Fruit fly (Drosophila melanogaster) whole organism, embryonic: ENCODE measurements around the gene Stat92E.

Experiments used
- Atf3 ChIP-seq: fragments of 200-800 bp; sonication (Bioruptor generic); optimal IDR thresholded peaks from 3 replicates; lab custom pipeline; 2016; ENCODE audit warnings: missing biosample characterization, missing genetic modification characterization
- Bgb ChIP-seq: fragments of 200-800 bp; sonication (Bioruptor generic); IDR thresholded peaks from 2 replicates; pipeline ENCODE4 v1.3.6; 2022; ENCODE audit warnings: missing biosample characterization, missing genetic modification characterization; ENCODE audit not compliant: partially characterized antibody
- CG10147 ChIP-seq: fragments of 200-800 bp; sonication (Bioruptor generic); optimal IDR thresholded peaks from 2 replicates; lab custom pipeline; 2019; ENCODE audit warnings: missing biosample characterization, mild to moderate bottlenecking, missing genetic modification characterization, moderate library complexity
- CG10274 ChIP-seq: fragments of 200-800 bp; sonication (Bioruptor generic); optimal IDR thresholded peaks from 3 replicates; lab custom pipeline; 2017; ENCODE audit warnings: missing biosample characterization, mild to moderate bottlenecking, missing genetic modification characterization
- CG10979 ChIP-seq: fragments of 200-800 bp; sonication (Bioruptor generic); optimal IDR thresholded peaks from 2 replicates; lab custom pipeline; 2018; ENCODE audit warnings: missing biosample characterization, mild to moderate bottlenecking, missing genetic modification characterization, moderate library complexity
- CG11398 ChIP-seq: fragments of 200-800 bp; sonication (Bioruptor generic); optimal IDR thresholded peaks from 2 replicates; lab custom pipeline; 2016; ENCODE audit warnings: missing biosample characterization, missing genetic modification characterization
- CG11504 ChIP-seq: fragments of 200-800 bp; sonication (Bioruptor generic); optimal IDR thresholded peaks from 3 replicates; lab custom pipeline; 2019; ENCODE audit warnings: missing biosample characterization, mild to moderate bottlenecking, missing genetic modification characterization, moderate library complexity
- CG11723 ChIP-seq: fragments of 200-800 bp; sonication (Bioruptor generic); optimal IDR thresholded peaks from 2 replicates; lab custom pipeline; 2017; ENCODE audit warnings: missing biosample characterization, mild to moderate bottlenecking, missing genetic modification characterization
- CG12659 ChIP-seq: fragments of 200-800 bp; sonication (Bioruptor generic); optimal IDR thresholded peaks from 3 replicates; lab custom pipeline; 2017; ENCODE audit warnings: mild to moderate bottlenecking, missing biosample characterization, missing genetic modification reagents, missing genetic modification characterization
- CG13624 ChIP-seq: fragments of 200-800 bp; sonication (Bioruptor generic); optimal IDR thresholded peaks from 2 replicates; lab custom pipeline; 2016; ENCODE audit warnings: missing biosample characterization, missing genetic modification characterization
- CG15479 ChIP-seq: fragments of 200-800 bp; sonication (Bioruptor generic); optimal IDR thresholded peaks from 3 replicates; lab custom pipeline; 2019; ENCODE audit warnings: missing biosample characterization, mild to moderate bottlenecking, missing genetic modification characterization, moderate library complexity
- CG16779 ChIP-seq: fragments of 200-800 bp; sonication (Bioruptor generic); IDR thresholded peaks from 2 replicates; pipeline ENCODE4 v1.3.6; 2022; ENCODE audit warnings: missing biosample characterization, missing genetic modification characterization
- CG16815 ChIP-seq: fragments of 200-800 bp; sonication (Bioruptor generic); optimal IDR thresholded peaks from 3 replicates; lab custom pipeline; 2017; ENCODE audit warnings: missing biosample characterization, mild to moderate bottlenecking, missing genetic modification characterization
- CG2202 ChIP-seq: fragments of 200-800 bp; sonication (Bioruptor generic); optimal IDR thresholded peaks from 2 replicates; lab custom pipeline; 2018; ENCODE audit warnings: missing biosample characterization, mild to moderate bottlenecking, missing genetic modification characterization
- CG30403 ChIP-seq: fragments of 200-800 bp; sonication (Bioruptor generic); optimal IDR thresholded peaks from 3 replicates; lab custom pipeline; 2016; ENCODE audit warnings: missing biosample characterization, missing genetic modification characterization
- CG4404 ChIP-seq: fragments of 200-800 bp; sonication (Bioruptor generic); IDR thresholded peaks from 2 replicates; pipeline ENCODE4 v1.3.6; 2022; ENCODE audit warnings: missing biosample characterization, missing genetic modification characterization
- CG4707 ChIP-seq: fragments of 200-800 bp; sonication (Bioruptor generic); optimal IDR thresholded peaks from 2 replicates; lab custom pipeline; 2018; ENCODE audit warnings: missing biosample characterization, mild to moderate bottlenecking, missing genetic modification characterization, moderate library complexity
- CG7357 ChIP-seq: fragments of 200-800 bp; sonication (Bioruptor generic); IDR thresholded peaks from 3 replicates; pipeline ENCODE4 v1.3.6; 2022; ENCODE audit warnings: missing biosample characterization, missing genetic modification characterization
- CG8388 ChIP-seq: fragments of 200-800 bp; sonication (Bioruptor generic); optimal IDR thresholded peaks from 2 replicates; lab custom pipeline; 2019; ENCODE audit warnings: missing biosample characterization, mild to moderate bottlenecking, missing genetic modification characterization, moderate library complexity
- CTCF ChIP-seq: fragments of 200-800 bp; sonication (Bioruptor generic); optimal IDR thresholded peaks from 2 replicates; lab custom pipeline; 2017; ENCODE audit warnings: missing biosample characterization, mild to moderate bottlenecking, missing genetic modification characterization, moderate library complexity
- CrebB ChIP-seq: fragments of 200-800 bp; sonication (Bioruptor generic); optimal IDR thresholded peaks from 3 replicates; lab custom pipeline; 2018; ENCODE audit warnings: missing biosample characterization, mild to moderate bottlenecking, missing genetic modification characterization
- Dek ChIP-seq: fragments of 200-800 bp; sonication (Bioruptor generic); optimal IDR thresholded peaks from 3 replicates; lab custom pipeline; 2019; ENCODE audit warnings: missing biosample characterization, mild to moderate bottlenecking, missing genetic modification characterization, moderate library complexity
- Dp ChIP-seq: fragments of 200-800 bp; sonication (Bioruptor generic); optimal IDR thresholded peaks from 2 replicates; lab custom pipeline; 2018; ENCODE audit warnings: missing biosample characterization, mild to moderate bottlenecking, missing genetic modification characterization, moderate library complexity
- Dref ChIP-seq: fragments of 200-800 bp; sonication (Bioruptor generic); IDR thresholded peaks from 2 replicates; pipeline ENCODE4 v1.3.6; 2022; ENCODE audit warnings: missing biosample characterization, missing genetic modification characterization
- E2f2 ChIP-seq: fragments of 200-800 bp; sonication (Bioruptor generic); IDR thresholded peaks from 2 replicates; pipeline ENCODE4 v1.3.6; 2022; ENCODE audit warnings: missing biosample characterization, missing genetic modification characterization
- Kr ChIP-seq: fragments of 200-800 bp; sonication (Bioruptor generic); optimal IDR thresholded peaks from 2 replicates; lab custom pipeline; 2017; ENCODE audit warnings: missing biosample characterization, mild to moderate bottlenecking, missing genetic modification characterization
- Mrtf ChIP-seq: fragments of 200-800 bp; sonication (Bioruptor generic); IDR thresholded peaks from 3 replicates; pipeline ENCODE4 v1.3.6; 2022; ENCODE audit warnings: missing biosample characterization, missing genetic modification characterization
- Optix ChIP-seq: fragments of 200-800 bp; sonication (Bioruptor generic); IDR thresholded peaks from 3 replicates; pipeline ENCODE4 v1.3.6; 2022; ENCODE audit warnings: missing biosample characterization, missing genetic modification characterization
- Ravus ChIP-seq: fragments of 200-800 bp; sonication (Bioruptor generic); IDR thresholded peaks from 2 replicates; pipeline ENCODE4 v1.3.6; 2022; ENCODE audit warnings: missing biosample characterization, missing genetic modification characterization
- Rx ChIP-seq: fragments of 200-800 bp; sonication (Bioruptor generic); IDR thresholded peaks from 2 replicates; pipeline ENCODE4 v1.3.6; 2022; ENCODE audit warnings: missing biosample characterization, missing genetic modification characterization
- Sin3A ChIP-seq: fragments of >200 bp; optimal IDR thresholded peaks from 2 replicates; lab custom pipeline; 2018
- Ssrp ChIP-seq: fragments of 200-800 bp; sonication (Bioruptor generic); optimal IDR thresholded peaks from 2 replicates; lab custom pipeline; 2018; ENCODE audit warnings: missing biosample characterization, mild to moderate bottlenecking, missing genetic modification characterization, moderate library complexity
- bowl ChIP-seq: fragments of 200-800 bp; sonication (Bioruptor generic); IDR thresholded peaks from 2 replicates; pipeline ENCODE4 v1.3.6; 2022; ENCODE audit warnings: missing biosample characterization, missing genetic modification characterization
- bsh ChIP-seq, 2 experiments: fragments of 200-800 bp; sonication (Bioruptor generic); optimal IDR thresholded peaks; 2 replicates each; lab custom pipeline; 2017 to 2018; ENCODE audit warnings: mild to moderate bottlenecking in 2 of 2, missing biosample characterization in 2 of 2, missing genetic modification characterization in 2 of 2, moderate library complexity in 1 of 2
- cg ChIP-seq: fragments of 200-800 bp; sonication (Bioruptor generic); optimal IDR thresholded peaks from 3 replicates; lab custom pipeline; 2019; ENCODE audit warnings: missing biosample characterization, mild to moderate bottlenecking, missing genetic modification characterization, moderate library complexity
- chinmo ChIP-seq: fragments of 200-800 bp; sonication (Bioruptor generic); IDR thresholded peaks from 4 replicates; pipeline ENCODE4 v1.3.6; 2022; ENCODE audit warnings: missing biosample characterization, missing genetic modification characterization; ENCODE audit not compliant: partially characterized antibody
- danr ChIP-seq: fragments of 200-800 bp; sonication (Bioruptor generic); IDR thresholded peaks from 2 replicates; pipeline ENCODE4 v1.3.6; 2022; ENCODE audit warnings: missing biosample characterization, missing genetic modification characterization
- disco-r ChIP-seq: fragments of 200-800 bp; sonication (Bioruptor generic); optimal IDR thresholded peaks from 2 replicates; lab custom pipeline; 2016; ENCODE audit warnings: missing biosample characterization, missing genetic modification characterization
- emc ChIP-seq: fragments of 200-800 bp; sonication (Bioruptor generic); optimal IDR thresholded peaks from 2 replicates; lab custom pipeline; 2016; ENCODE audit warnings: missing biosample characterization, missing genetic modification characterization
- ham ChIP-seq: fragments of 200-800 bp; sonication (Bioruptor generic); IDR thresholded peaks from 2 replicates; pipeline ENCODE4 v1.3.6; 2022; ENCODE audit warnings: missing biosample characterization, missing genetic modification characterization
- hbn ChIP-seq: fragments of 200-800 bp; sonication (Bioruptor generic); IDR thresholded peaks from 2 replicates; pipeline ENCODE4 v1.3.6; 2022; ENCODE audit warnings: missing biosample characterization, missing genetic modification characterization; ENCODE audit not compliant: partially characterized antibody
- lola ChIP-seq, 3 experiments: fragments of >200 bp in 2 of 3; fragments of 200-800 bp in 1 of 3; sonication (Bioruptor generic) in 1 of 3; optimal IDR thresholded peaks; 2 replicates each; lab custom pipeline; 2017 to 2019; ENCODE audit warnings: missing biosample characterization in 3 of 3, missing genetic modification characterization in 3 of 3, mild to moderate bottlenecking in 1 of 3, moderate library complexity in 1 of 3
- mirr ChIP-seq: fragments of 200-800 bp; sonication (Bioruptor generic); optimal IDR thresholded peaks from 3 replicates; lab custom pipeline; 2018; ENCODE audit warnings: missing biosample characterization, mild to moderate bottlenecking, missing genetic modification characterization
- pros ChIP-seq: fragments of 200-800 bp; sonication (Bioruptor generic); optimal IDR thresholded peaks from 3 replicates; lab custom pipeline; 2019; ENCODE audit warnings: missing biosample characterization, mild to moderate bottlenecking, missing genetic modification characterization, moderate library complexity
- pum ChIP-seq: fragments of 200-800 bp; sonication (Bioruptor generic); optimal IDR thresholded peaks from 2 replicates; lab custom pipeline; 2016; ENCODE audit warnings: missing biosample characterization, missing genetic modification characterization
- sens-2 ChIP-seq: fragments of 200-800 bp; sonication (Bioruptor generic); IDR thresholded peaks from 2 replicates; pipeline ENCODE4 v1.3.6; 2022; ENCODE audit warnings: missing biosample characterization, missing genetic modification characterization
- slp2 ChIP-seq: fragments of 200-800 bp; sonication (Bioruptor generic); optimal IDR thresholded peaks from 2 replicates; lab custom pipeline; 2016; ENCODE audit warnings: missing biosample characterization, missing genetic modification characterization
- tin ChIP-seq: fragments of 200-800 bp; sonication (Bioruptor generic); optimal IDR thresholded peaks from 3 replicates; lab custom pipeline; 2016; ENCODE audit warnings: missing biosample characterization, missing genetic modification characterization
- z ChIP-seq: fragments of 200-800 bp; sonication (Bioruptor generic); IDR thresholded peaks from 3 replicates; pipeline ENCODE4 v1.3.6; 2022; ENCODE audit warnings: missing biosample characterization, missing genetic modification characterization

Stat92E gene

DNA sequence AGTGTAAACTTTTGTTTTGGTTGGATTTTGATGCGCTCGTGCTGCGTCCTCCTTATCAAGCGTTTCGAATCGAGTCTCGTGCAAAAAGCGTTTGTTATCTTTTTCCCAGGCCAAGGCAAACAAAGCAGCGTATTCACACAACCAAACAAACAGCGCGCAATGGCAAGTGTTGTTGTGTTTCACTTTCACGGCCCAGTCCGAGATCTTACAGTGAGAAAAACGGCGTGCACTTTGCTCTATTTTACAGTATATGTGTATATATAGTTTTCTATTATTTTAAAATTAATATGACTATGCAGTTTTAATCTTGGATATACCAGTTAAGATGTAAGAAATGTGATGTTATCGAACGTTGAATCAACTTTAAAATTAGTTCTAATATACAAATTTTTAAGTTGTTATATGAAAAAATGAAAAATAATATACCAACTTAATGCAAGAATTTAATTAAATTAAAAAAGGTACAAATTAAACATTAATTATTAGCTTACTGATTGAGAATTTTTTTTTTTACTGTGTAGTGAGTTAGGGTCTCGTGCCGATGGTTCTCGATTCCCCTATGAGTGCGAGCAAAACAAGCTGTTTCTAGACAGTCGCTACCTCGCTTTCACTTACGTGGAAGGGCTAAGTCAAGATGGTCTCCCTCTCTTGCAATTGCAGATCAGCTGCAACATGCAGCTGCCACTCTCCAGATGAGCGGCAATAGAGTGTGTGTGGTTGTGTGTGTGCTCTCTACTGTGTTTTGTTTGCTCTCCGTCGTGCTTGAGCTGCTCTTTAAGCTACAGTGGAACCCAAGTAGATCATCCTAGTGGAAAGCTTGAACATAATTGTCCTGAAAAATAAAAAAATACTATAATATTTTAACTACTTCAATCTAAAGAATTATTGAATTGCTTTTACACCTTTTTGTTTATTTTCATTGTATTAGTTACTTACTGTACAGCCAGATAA is 42.4 kb upstream of the Stat92E start (continued):
- TF ChIP-seq Dek (tag; lab: Kevin White, UChicago) = peak; percentile 83
- peak; percentile 68 for TF ChIP-seq danr (GFP tag; lab: Robert Waterston, UW)
- peak in 1 of 3 experiments; percentile 98 for TF ChIP-seq lola (GFP tag; optimal IDR thresholded peaks at IDR 0.05; lab: Kevin White, UChicago)
- no peak for TF ChIP-seq CG16779 (GFP tag; lab: Robert Waterston, UW)
- TF ChIP-seq chinmo (GFP tag; lab: Robert Waterston, UW) = no peak
- peak; percentile 87 for TF ChIP-seq CG15479 (GFP tag; lab: Kevin White, UChicago)
- TF ChIP-seq Optix (GFP tag; lab: Robert Waterston, UW) = peak; percentile 52; the same call in 1 of the 3 replicates
- TF ChIP-seq CG7357 (GFP tag; lab: Robert Waterston, UW) = peak; percentile 81
- TF ChIP-seq CG30403 (GFP tag; lab: Kevin White, UChicago) = peak; percentile 91
- peak; percentile 81 for TF ChIP-seq CG12659 (GFP tag; lab: Kevin White, UChicago)
- TF ChIP-seq Bgb (GFP tag; lab: Robert Waterston, UW) = no peak
- TF ChIP-seq CG11504 = peak; percentile 95
- TF ChIP-seq CG10979 (tag; lab: Kevin White, UChicago) = peak; percentile 98
- TF ChIP-seq Kr = peak; percentile 93
- TF ChIP-seq CG4707 (GFP tag; lab: Kevin White, UChicago) = peak; percentile 33
- TF ChIP-seq cg (GFP tag; lab: Kevin White, UChicago) = peak; percentile 63
- peak; percentile 66 for TF ChIP-seq Ravus (GFP tag; lab: Robert Waterston, UW)
- peak; percentile 35 for TF ChIP-seq CG10274 (GFP tag; lab: Kevin White, UChicago)
- peak; percentile 96 for TF ChIP-seq CG8388 (GFP tag; lab: Kevin White, UChicago)
- TF ChIP-seq CG10147 (GFP tag; lab: Kevin White, UChicago) = peak; percentile 89
- TF ChIP-seq tin (GFP tag; lab: Kevin White, UChicago) = peak; percentile 85
- TF ChIP-seq CG11723 (GFP tag; lab: Kevin White, UChicago) = peak; percentile 66
- no peak for TF ChIP-seq z (GFP tag; lab: Robert Waterston, UW)
- peak; percentile 89 for TF ChIP-seq CG16815 (GFP tag; lab: Kevin White, UChicago)
- TF ChIP-seq Sin3A = no peak
- no peak for TF ChIP-seq emc (GFP tag; lab: Kevin White, UChicago)
- peak; percentile 96 for TF ChIP-seq Ssrp (tag; lab: Kevin White, UChicago)
- no peak for TF ChIP-seq CG11398 (GFP tag; lab: Kevin White, UChicago)
- no peak for TF ChIP-seq hbn (GFP tag; lab: Robert Waterston, UW)
- 0 out of 2 replicates have a peak, but pooled peaks have one; percentile 32 for TF ChIP-seq Rx
- TF ChIP-seq sens-2 (GFP tag; lab: Robert Waterston, UW) = 0 out of 2 replicates have a peak, but pooled peaks have one; percentile 5
- no peak for TF ChIP-seq CG13624
- no peak for TF ChIP-seq slp2 (GFP tag; lab: Kevin White, UChicago)
- no peak for TF ChIP-seq Atf3 (GFP tag; lab: Kevin White, UChicago)
- peak; percentile 81 for TF ChIP-seq CG2202 (tag; lab: Kevin White, UChicago)
- peak; percentile 79 to 95 for TF ChIP-seq bsh (GFP tag; optimal IDR thresholded peaks at IDR 0.05; lab: Kevin White, UChicago)
- TF ChIP-seq bowl (GFP tag; lab: Robert Waterston, UW) = peak; percentile 28; the same call in 1 of the 2 replicates
- TF ChIP-seq mirr (GFP tag; lab: Kevin White, UChicago) = no peak
- TF ChIP-seq pros (GFP tag; lab: Kevin White, UChicago) = peak; percentile 79
- TF ChIP-seq E2f2 = peak; percentile 53; the same call in 1 of the 2 replicates
- TF ChIP-seq CG4404 = peak; percentile 81
- TF ChIP-seq CTCF (GFP tag; lab: Kevin White, UChicago) = peak; percentile 37
- no peak for TF ChIP-seq pum (GFP tag; lab: Kevin White, UChicago)
- no peak for TF ChIP-seq CrebB
- peak; percentile 56; the same call in 1 of the 3 replicates for TF ChIP-seq Mrtf (GFP tag; lab: Robert Waterston, UW)
- no peak for TF ChIP-seq ham
- TF ChIP-seq disco-r (GFP tag; lab: Kevin White, UChicago) = no peak
- TF ChIP-seq Dref (GFP tag; lab: Robert Waterston, UW) = no peak
- no peak for TF ChIP-seq Dp (GFP tag; lab: Kevin White, UChicago)
